Worm (Caenorhabditis elegans): ENCODE measurements around the gene nstp-6.
"Not testable (repeated sequence)": the region's sequence is repeated elsewhere in the genome, so short reads cannot be mapped to it uniquely, and the experiment has no call there.

The nstp-6 gene

DNA sequence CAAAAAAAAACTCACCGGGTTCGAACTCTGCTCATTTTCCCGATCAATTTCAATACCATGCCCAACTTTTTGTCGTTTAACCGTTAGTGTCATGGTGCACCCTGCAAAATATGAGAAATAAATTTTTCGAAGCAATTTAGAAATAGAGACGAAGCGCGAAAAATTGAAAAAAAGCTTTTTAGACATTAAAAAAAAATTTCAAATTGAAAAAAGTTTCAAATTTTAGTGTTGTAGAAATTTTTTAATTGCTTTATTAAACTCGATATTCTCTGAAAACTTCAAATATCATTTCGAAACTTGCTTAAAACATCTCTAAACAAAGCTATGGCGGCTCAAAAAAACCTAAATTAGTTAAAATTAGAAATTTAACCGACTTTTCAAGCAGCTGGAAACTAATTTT, at the start of gene nstp-6:
TSS of gene nstp-6 (minus strand) at position 101 of the 400 bp plus-strand sequence.
- no peak for TF ChIP-seq ceh-28 (tag; optimal IDR thresholded peaks at IDR 0.05)
- no peak for TF ChIP-seq egl-5 (tag; optimal IDR thresholded peaks at IDR 0.05)
- TF ChIP-seq nhr-28 (tag; optimal IDR thresholded peaks at IDR 0.05): no peak
- no peak for TF ChIP-seq pha-4 (tag; optimal IDR thresholded peaks at IDR 0.05)
- TF ChIP-seq ceh-9 (tag; optimal IDR thresholded peaks at IDR 0.05): no peak
- TF ChIP-seq ceh-16 (tag; optimal IDR thresholded peaks at IDR 0.05): no peak
- TF ChIP-seq fkh-10 (GFP tag; optimal IDR thresholded peaks at IDR 0.05): no peak
- no peak for TF ChIP-seq nhr-25 (tag; optimal IDR thresholded peaks at IDR 0.05)
- TF ChIP-seq nhr-237 (tag; optimal IDR thresholded peaks at IDR 0.05): no peak
- TF ChIP-seq nhr-67 (tag; optimal IDR thresholded peaks at IDR 0.05): no peak
- TF ChIP-seq nhr-76 (tag; optimal IDR thresholded peaks at IDR 0.05): no peak

DNA sequence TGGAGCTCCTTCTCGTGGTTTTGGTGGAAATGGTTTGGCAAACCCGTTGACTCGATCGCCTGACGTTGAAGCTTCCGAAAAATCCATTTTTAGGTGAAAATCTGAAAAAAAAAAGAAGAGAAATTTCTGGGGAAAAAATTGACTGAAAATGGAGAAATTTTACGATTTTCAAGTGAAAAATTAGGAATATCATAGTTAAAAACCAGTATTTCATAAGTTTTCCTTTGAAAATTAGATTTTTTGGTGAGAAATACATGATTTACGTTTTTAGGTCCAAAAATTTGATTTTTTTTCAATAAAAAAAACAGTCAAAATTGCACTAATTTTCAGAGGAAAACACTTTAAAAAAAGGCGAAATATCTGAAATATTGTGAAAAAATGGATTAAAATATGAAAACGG, 46.1 kb upstream of the nstp-6 start, which contains the start of gene taf-2:
TSS of gene taf-2 (minus strand) at position 101 of the 400 bp plus-strand sequence.
- TF ChIP-seq R02D3.7 (tag; optimal IDR thresholded peaks at IDR 0.05): no peak
- TF ChIP-seq nhr-28 (tag; optimal IDR thresholded peaks at IDR 0.05): no peak
- no peak for TF ChIP-seq eor-1 (tag; optimal IDR thresholded peaks at IDR 0.05)
- TF ChIP-seq aly-2 (tag; optimal IDR thresholded peaks at IDR 0.05): no peak
- no peak for TF ChIP-seq lin-15B (tag; optimal IDR thresholded peaks at IDR 0.05)
- TF ChIP-seq fkh-2 (tag; optimal IDR thresholded peaks at IDR 0.05): no peak
- TF ChIP-seq nhr-23 (tag; optimal IDR thresholded peaks at IDR 0.05): no peak
- TF ChIP-seq egl-27 (tag; optimal IDR thresholded peaks at IDR 0.05): no peak
- no peak for TF ChIP-seq ceh-82 (tag; optimal IDR thresholded peaks at IDR 0.05)
- TF ChIP-seq egl-5 (tag; optimal IDR thresholded peaks at IDR 0.05): no peak
- TF ChIP-seq nhr-43 (tag; optimal IDR thresholded peaks at IDR 0.05; ENCODE audit: poor library complexity, severe bottlenecking): no peak
- no peak for TF ChIP-seq jun-1 (tag; optimal IDR thresholded peaks at IDR 0.05)
- TF ChIP-seq nhr-67 (tag; optimal IDR thresholded peaks at IDR 0.05): no peak
- TF ChIP-seq pha-4 (tag; optimal IDR thresholded peaks at IDR 0.05): no peak
- no peak for TF ChIP-seq nhr-237 (tag; optimal IDR thresholded peaks at IDR 0.05)
- no peak for TF ChIP-seq daf-12 (tag; optimal IDR thresholded peaks at IDR 0.05)

DNA sequence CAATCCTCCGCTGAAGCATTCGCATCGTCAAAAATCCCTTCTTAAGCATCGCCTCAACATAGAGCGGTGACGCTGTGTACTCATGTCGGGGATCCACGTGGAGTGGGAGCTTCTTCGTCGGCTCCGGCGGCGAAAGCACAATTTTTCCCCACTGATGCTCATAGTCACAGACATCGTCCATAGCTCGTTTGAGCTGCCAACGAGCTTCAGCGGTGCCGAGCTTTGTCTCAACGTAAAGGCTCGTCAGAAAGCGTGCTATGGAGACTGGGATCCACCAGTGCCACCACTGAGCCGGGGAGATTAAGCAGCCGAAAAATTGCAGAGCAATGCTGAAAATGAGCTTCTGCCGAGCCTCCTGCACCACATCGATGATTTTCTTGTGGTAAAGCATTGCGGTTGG, 43.4 kb upstream of the nstp-6 start:
- TF ChIP-seq pha-4 (tag; optimal IDR thresholded peaks at IDR 0.05) (no peak), nhr-43 (tag; optimal IDR thresholded peaks at IDR 0.05; ENCODE audit: poor library complexity, severe bottlenecking) (no peak), nhr-28 (tag; optimal IDR thresholded peaks at IDR 0.05) (no peak), nhr-25 (tag; optimal IDR thresholded peaks at IDR 0.05) (no peak), nfya-1 (tag; optimal IDR thresholded peaks at IDR 0.05; ENCODE audit: insufficient read depth) (no peak), mml-1 (tag; optimal IDR thresholded peaks at IDR 0.05) (no peak), daf-12 (tag; optimal IDR thresholded peaks at IDR 0.05) (no peak), elt-3 (tag; optimal IDR thresholded peaks at IDR 0.05) (no peak), nhr-76 (tag; optimal IDR thresholded peaks at IDR 0.05) (no peak)

DNA sequence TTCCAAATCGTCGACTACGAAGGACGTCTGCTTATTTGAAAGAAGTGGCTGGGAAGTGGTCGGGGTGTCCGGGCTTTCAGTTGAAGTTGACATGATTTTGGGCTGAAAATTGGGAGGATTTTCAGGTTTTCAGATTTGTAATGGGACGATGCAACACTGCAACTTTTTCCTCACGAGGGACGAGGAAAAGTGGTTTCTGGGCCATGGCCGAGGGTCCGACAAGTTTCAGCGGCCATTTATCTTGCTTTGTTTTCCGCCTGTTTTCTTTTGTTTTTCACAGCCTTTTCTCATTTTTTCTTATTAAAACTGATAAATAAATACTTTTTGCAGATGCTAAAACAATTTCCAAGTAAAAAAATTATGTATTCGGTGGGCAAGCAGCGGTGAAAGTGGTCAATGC, 35.4 kb upstream of the nstp-6 start, which contains the start of gene blos-7:
TSS of gene blos-7 (minus strand) at position 101 of the 400 bp plus-strand sequence.
- not testable (repeated sequence) for TF ChIP-seq elt-1 (tag; optimal IDR thresholded peaks at IDR 0.05); unc-39 (tag; optimal IDR thresholded peaks at IDR 0.05); fkh-10 (GFP tag; optimal IDR thresholded peaks at IDR 0.05)

DNA sequence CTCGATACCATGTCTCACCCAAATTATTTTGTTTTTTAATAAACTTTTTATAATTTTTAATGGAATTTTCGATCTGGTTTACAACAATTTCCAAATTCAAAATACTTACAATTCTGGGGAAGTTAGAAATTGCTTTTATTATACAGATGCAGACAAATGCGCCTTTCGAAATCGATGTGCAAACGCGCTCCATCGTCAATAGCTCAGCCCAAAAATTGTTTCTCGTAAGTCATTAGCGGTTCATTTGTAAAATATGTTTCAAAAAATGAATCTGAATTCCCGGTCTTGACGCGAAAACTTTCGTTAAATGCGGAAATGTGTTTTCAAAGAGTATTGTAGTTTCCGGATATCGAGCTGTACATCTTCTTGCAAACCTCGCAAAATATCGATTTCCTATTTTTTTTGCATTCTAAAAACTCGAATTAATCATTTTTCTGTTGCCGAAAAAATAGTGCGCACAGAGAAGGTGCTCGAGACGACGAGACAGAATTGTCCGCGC, 32.1 kb upstream of the nstp-6 start, which contains the start of gene Y37E11B.1:
TSS of gene Y37E11B.1 (plus strand) at position 145 of the 499 bp plus-strand sequence.
- TF ChIP-seq nhr-237 (tag; optimal IDR thresholded peaks at IDR 0.05): no peak
- TF ChIP-seq ceh-28 (tag; optimal IDR thresholded peaks at IDR 0.05): no peak
- no peak for TF ChIP-seq ceh-16 (tag; optimal IDR thresholded peaks at IDR 0.05)
- no peak for TF ChIP-seq nhr-12 (tag; optimal IDR thresholded peaks at IDR 0.05)
- TF ChIP-seq tbx-2 (tag; optimal IDR thresholded peaks at IDR 0.05): no peak
- TF ChIP-seq ama-1 (optimal IDR thresholded peaks at IDR 0.05): no peak
- TF ChIP-seq lin-15B (tag; optimal IDR thresholded peaks at IDR 0.05): no peak
- TF ChIP-seq daf-12 (tag; optimal IDR thresholded peaks at IDR 0.05): no peak
- TF ChIP-seq mdl-1 (tag; optimal IDR thresholded peaks at IDR 0.05): no peak
- no peak for TF ChIP-seq fkh-2 (tag; optimal IDR thresholded peaks at IDR 0.05)
- TF ChIP-seq jun-1 (tag; optimal IDR thresholded peaks at IDR 0.05): no peak
- no peak for TF ChIP-seq nhr-76 (tag; optimal IDR thresholded peaks at IDR 0.05)
- no peak for TF ChIP-seq nfya-1 (tag; optimal IDR thresholded peaks at IDR 0.05; ENCODE audit: insufficient read depth)
- no peak for TF ChIP-seq fkh-10 (GFP tag; optimal IDR thresholded peaks at IDR 0.05)

Data from whole organism, L3 larva.